Worm (Caenorhabditis elegans) whole organism, early embryonic: Measurements from ENCODE around the gene acl-7.

Source experiments
- F13C5.2 ChIP-seq: sonication (generic microtip); optimal IDR thresholded peaks from 2 replicates; lab custom pipeline; 2017; ENCODE audit warnings: mild to moderate bottlenecking, missing genetic modification characterization, inconsistent platforms, missing compliant biosample characterization
- ama-1 ChIP-seq: fragments of 150-350 bp; optimal IDR thresholded peaks from 2 replicates; lab custom pipeline; 2014
- ceh-13 ChIP-seq: fragments of 200-800 bp; sonication (Bioruptor generic); optimal IDR thresholded peaks from 2 replicates; lab custom pipeline; 2018; ENCODE audit warnings: mild to moderate bottlenecking, missing genetic modification characterization, missing compliant biosample characterization
- flt-1 ChIP-seq: fragments of 200-800 bp; sonication (Bioruptor generic); IDR thresholded peaks from 2 replicates; pipeline ENCODE4 v1.3.6; 2022; ENCODE audit warnings: missing genetic modification characterization, missing compliant biosample characterization
- hmbx-1 ChIP-seq: sonication (generic microtip); optimal IDR thresholded peaks from 2 replicates; lab custom pipeline; 2016; ENCODE audit warnings: mild to moderate bottlenecking, missing genetic modification characterization, missing compliant biosample characterization
- hmg-4 ChIP-seq: fragments of 200-800 bp; sonication (Bioruptor generic); optimal IDR thresholded peaks from 2 replicates; lab custom pipeline; 2018; ENCODE audit warnings: mild to moderate bottlenecking, missing genetic modification characterization, missing compliant biosample characterization
- pes-1 ChIP-seq: fragments of 200-800 bp; sonication (Bioruptor generic); IDR thresholded peaks from 2 replicates; pipeline ENCODE4 v1.3.6; 2022; ENCODE audit warnings: missing genetic modification reagents, missing genetic modification characterization, missing compliant biosample characterization
- scrt-1 ChIP-seq: fragments of 200-800 bp; sonication (Bioruptor generic); IDR thresholded peaks from 2 replicates; pipeline ENCODE4 v1.3.6; 2022; ENCODE audit warnings: missing genetic modification characterization, missing compliant biosample characterization

DNA sequence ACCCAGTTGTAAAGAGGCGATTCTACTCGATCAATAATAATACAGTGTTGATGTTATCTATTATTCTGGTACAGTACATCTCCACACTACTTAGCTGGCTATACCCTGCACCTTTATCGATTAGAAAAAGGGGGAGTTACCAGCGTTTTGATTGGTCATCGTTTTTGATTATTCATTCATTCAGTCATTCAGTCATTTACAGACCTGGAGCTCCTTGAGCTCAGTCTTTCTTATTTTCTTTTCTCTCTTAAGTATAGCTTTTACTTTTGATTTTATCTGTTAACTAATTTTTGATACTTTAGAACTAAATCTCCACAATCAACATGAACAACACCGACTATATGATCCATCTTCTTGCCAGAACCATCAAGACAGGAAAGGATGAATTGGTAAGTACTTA, 33.9 kb upstream of the acl-7 start, which contains the start of gene Y46G5A.28:
- TF ChIP-seq hmbx-1 (tag; lab: Kevin White, UChicago) (no peak), flt-1 (GFP tag; lab: Robert Waterston, UW) (no peak), ama-1 (lab: Kevin White, UChicago) (no peak), ceh-13 (no peak), F13C5.2 (tag; lab: Kevin White, UChicago) (no peak), scrt-1 (GFP tag; lab: Robert Waterston, UW) (no peak), hmg-4 (no peak), pes-1 (GFP tag; lab: Robert Waterston, UW) (no peak)
